Fruit fly (Drosophila melanogaster) S2 (cell line): ENCODE data around the gene Crtc.

ENCODE experiments used
- CG8478 ChIP-seq: fragments of >200 bp; optimal IDR thresholded peaks from 2 replicates; lab custom pipeline; 2018
- CTCF ChIP-seq, 2 experiments: fragments of >200 bp; optimal IDR thresholded peaks; 2 replicates each; lab custom pipeline; 2018

DNA sequence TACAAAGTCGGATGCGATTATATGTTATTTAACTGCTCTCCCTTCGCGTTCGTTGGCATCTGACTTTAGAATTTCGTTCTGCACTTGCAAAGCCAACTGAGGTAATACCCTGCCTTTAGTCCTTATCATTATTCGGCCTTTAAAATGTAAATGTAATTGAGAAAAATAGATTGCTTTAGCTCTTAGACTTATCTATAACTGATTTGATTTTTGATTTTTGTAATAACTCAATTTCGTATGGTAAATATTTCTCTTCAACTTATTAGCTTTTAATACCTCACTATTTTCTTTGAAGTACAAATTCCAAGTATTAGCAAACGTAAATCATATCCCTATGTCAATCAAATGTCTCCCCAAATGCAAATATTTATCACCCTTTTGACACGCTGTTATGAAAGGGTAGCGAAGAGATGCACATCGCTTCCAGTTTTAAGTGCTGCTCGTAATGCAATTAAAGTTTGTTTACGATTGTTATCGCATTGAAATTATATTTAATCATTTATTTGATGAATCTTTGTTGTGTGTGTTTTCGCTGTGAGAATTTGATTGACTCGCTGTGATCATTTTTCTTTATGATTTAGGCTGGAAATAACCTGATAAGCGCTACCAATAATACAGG lies 44.7 kb downstream of the Crtc start:
- TF ChIP-seq CTCF (optimal IDR thresholded peaks at IDR 0.05; lab: Kevin White, UChicago) (no peak), CG8478 (lab: Kevin White, UChicago) (no peak)
